Fruit fly (Drosophila melanogaster): Measurements from ENCODE around the gene CG9154.

CG9154 gene

DNA sequence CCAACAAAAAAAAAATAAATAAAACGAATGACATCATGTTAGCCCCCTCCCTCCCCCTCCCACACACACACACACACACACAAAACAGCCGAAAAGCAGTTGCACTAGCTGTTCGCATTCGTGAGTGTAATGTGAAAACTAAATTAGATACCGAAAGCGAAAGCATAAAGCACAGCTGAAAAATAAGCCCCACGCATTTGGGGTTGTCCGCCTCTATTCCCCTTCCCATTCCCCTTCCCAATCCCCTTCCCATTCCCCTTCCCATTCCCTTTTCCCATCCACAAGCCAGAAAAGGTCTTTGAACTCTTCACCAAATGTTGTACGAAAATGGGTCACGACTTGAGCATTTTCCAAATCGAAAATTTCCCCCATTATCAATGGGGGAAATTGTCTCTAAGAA lies 4.9 kb upstream of the CG9154 start (continued):
- TF ChIP-seq CG32767 (GFP tag; IDR thresholded peaks at IDR 0.05) = no peak; the same call in 1 of the 2 replicates
- TF ChIP-seq Lhr (GFP tag; optimal IDR thresholded peaks at IDR 0.05) = no peak
- peak; percentile 43; the same call in 1 of the 3 replicates for TF ChIP-seq Opbp (GFP tag; IDR thresholded peaks at IDR 0.05; ENCODE audit: partially characterized antibody)
- TF ChIP-seq CG7745 (tag; optimal IDR thresholded peaks at IDR 0.05) = peak; percentile 95
- TF ChIP-seq lbe (GFP tag; optimal IDR thresholded peaks at IDR 0.05) = no peak
- TF ChIP-seq kni (GFP tag; optimal IDR thresholded peaks at IDR 0.05) = peak; percentile 95
- TF ChIP-seq HHEX (GFP tag; optimal IDR thresholded peaks at IDR 0.05) = no peak
- no peak for TF ChIP-seq dati (GFP tag; IDR thresholded peaks at IDR 0.05)
- peak; percentile 98 for TF ChIP-seq Blimp-1 (GFP tag; optimal IDR thresholded peaks at IDR 0.05)
- TF ChIP-seq CG13894 (tag; optimal IDR thresholded peaks at IDR 0.05) = peak; percentile 55
- peak; percentile 33 for TF ChIP-seq CG6254 (GFP tag; optimal IDR thresholded peaks at IDR 0.05)
- peak; percentile 6 for TF ChIP-seq sd (tag; optimal IDR thresholded peaks at IDR 0.05)
- 0 out of 2 replicates have a peak, but pooled peaks have one; percentile 29 for TF ChIP-seq bbx (GFP tag; IDR thresholded peaks at IDR 0.05; ENCODE audit: partially characterized antibody)
- TF ChIP-seq so (GFP tag; IDR thresholded peaks at IDR 0.05) = no peak
- peak; percentile 48 for TF ChIP-seq Deaf1 (tag; optimal IDR thresholded peaks at IDR 0.05)
- peak; percentile 43 for TF ChIP-seq Hr3 (GFP tag; optimal IDR thresholded peaks at IDR 0.05)
- TF ChIP-seq abd-A (tag; optimal IDR thresholded peaks at IDR 0.05) = peak; percentile 94
- no peak for TF ChIP-seq MTF-1 (GFP tag; optimal IDR thresholded peaks at IDR 0.05; ENCODE audit: borderline replicate concordance)
- TF ChIP-seq CG18599 (GFP tag; optimal IDR thresholded peaks at IDR 0.05) = peak; percentile 28
- TF ChIP-seq CG7839 (tag; optimal IDR thresholded peaks at IDR 0.05) = no peak
- TF ChIP-seq pros (GFP tag; optimal IDR thresholded peaks at IDR 0.05) = peak; percentile 90
- TF ChIP-seq CG10543 (GFP tag; optimal IDR thresholded peaks at IDR 0.05) = peak; percentile 41
- no peak for TF ChIP-seq ase (GFP tag; IDR thresholded peaks at IDR 0.05)
- no peak for TF ChIP-seq CG17568 (GFP tag; optimal IDR thresholded peaks at IDR 0.05)
- no peak for TF ChIP-seq twi (tag; optimal IDR thresholded peaks at IDR 0.05)
- no peak for TF ChIP-seq CG1602 (GFP tag; optimal IDR thresholded peaks at IDR 0.05)

- TF ChIP-seq CG6683 (GFP tag; optimal IDR thresholded peaks at IDR 0.05) (no peak), repo (GFP tag; optimal IDR thresholded peaks at IDR 0.05) (no peak), CG9797 (GFP tag; optimal IDR thresholded peaks at IDR 0.05) (no peak), chif (GFP tag; optimal IDR thresholded peaks at IDR 0.05) (no peak), Dip2 (GFP tag; IDR thresholded peaks at IDR 0.05) (no peak), Deaf1 (tag; optimal IDR thresholded peaks at IDR 0.05) (peak; percentile 43), Hr51 (GFP tag; optimal IDR thresholded peaks at IDR 0.05) (no peak), zen (tag; optimal IDR thresholded peaks at IDR 0.05) (no peak), CG4820 (GFP tag; optimal IDR thresholded peaks at IDR 0.05) (no peak), CG2712 (tag; optimal IDR thresholded peaks at IDR 0.05) (no peak), CG12299 (tag; optimal IDR thresholded peaks at IDR 0.05) (no peak), luna (GFP tag; optimal IDR thresholded peaks at IDR 0.05) (no peak), hkb (optimal IDR thresholded peaks at IDR 0.05) (no peak), hkb (GFP tag; IDR thresholded peaks at IDR 0.05) (0 out of 2 replicates have a peak, but pooled peaks have one; percentile 21), Meics (GFP tag; optimal IDR thresholded peaks at IDR 0.05) (no peak), pan (optimal IDR thresholded peaks at IDR 0.05) (no peak), pan (GFP tag; optimal IDR thresholded peaks at IDR 0.05 in 1 of 2, IDR thresholded peaks at IDR 0.05 in 1 of 2) (no peak), Gug (GFP tag; IDR thresholded peaks at IDR 0.05) (no peak), Hey (tag; optimal IDR thresholded peaks at IDR 0.05) (no peak), Sry-β (GFP tag; optimal IDR thresholded peaks at IDR 0.05) (no peak), HmgD (GFP tag; optimal IDR thresholded peaks at IDR 0.05) (no peak), Aef1 (GFP tag; IDR thresholded peaks at IDR 0.05) (no peak), CG14050 (GFP tag; IDR thresholded peaks at IDR 0.05) (no peak), CG14860 (GFP tag; IDR thresholded peaks at IDR 0.05; ENCODE audit: partially characterized antibody) (no peak), dm (GFP tag; optimal IDR thresholded peaks at IDR 0.05) (no peak), CG15601 (tag; optimal IDR thresholded peaks at IDR 0.05) (no peak)
Measured at dm6 chr2L:6074314-6074713, 3.8 kb upstream of the CG9154 start.
